Worm (Caenorhabditis elegans): ENCODE data around the gene T03G6.7.

T03G6.7 gene

DNA sequence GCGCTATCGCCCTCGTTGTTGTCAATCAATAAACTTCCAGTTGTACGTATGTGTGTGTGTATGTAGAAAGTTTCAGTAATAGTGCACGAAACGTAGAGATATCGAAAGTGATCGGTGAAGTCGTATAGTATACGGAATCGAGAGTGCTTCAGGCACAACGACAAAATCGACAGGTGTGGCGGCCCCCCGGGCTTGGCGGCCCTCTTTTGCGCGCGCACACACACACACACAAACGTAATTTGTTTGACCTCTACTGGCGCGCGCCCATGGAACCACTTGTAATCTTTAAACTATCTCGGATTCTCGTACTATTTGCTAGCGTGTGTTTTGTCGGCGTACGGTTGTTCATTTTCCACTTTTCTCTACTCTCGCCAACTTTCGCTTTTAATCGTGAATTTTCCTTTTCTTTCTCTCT is 2.2 kb upstream of the T03G6.7 start:
- TF ChIP-seq lsy-2 (tag; optimal IDR thresholded peaks at IDR 0.05) (peak; percentile 28 to 55), alr-1 (tag; optimal IDR thresholded peaks at IDR 0.05; ENCODE audit: borderline replicate concordance) (no peak), xbp-1 (tag; optimal IDR thresholded peaks at IDR 0.05) (peak; percentile 49), nhr-11 (tag; optimal IDR thresholded peaks at IDR 0.05) (no peak), aha-1 (tag; optimal IDR thresholded peaks at IDR 0.05) (no peak), rnt-1 (tag; optimal IDR thresholded peaks at IDR 0.05) (peak; percentile 70), blmp-1 (tag; optimal IDR thresholded peaks at IDR 0.05) (peak; percentile 97), snpc-4 (tag; optimal IDR thresholded peaks at IDR 0.05) (no peak), C34B4.2 (tag; optimal IDR thresholded peaks at IDR 0.05) (no peak), lin-14 (GFP tag; optimal IDR thresholded peaks at IDR 0.05) (peak; percentile 93), lin-35 (GFP tag; optimal IDR thresholded peaks at IDR 0.05) (peak; percentile 54 to 61), ama-1 (optimal IDR thresholded peaks at IDR 0.05) (no peak), lin-15B (tag; optimal IDR thresholded peaks at IDR 0.05) (no peak), pqm-1 (tag; optimal IDR thresholded peaks at IDR 0.05) (no peak), sptf-1 (tag; optimal IDR thresholded peaks at IDR 0.05) (no peak), mab-9 (GFP tag; IDR thresholded peaks at IDR 0.05) (no peak), pag-3 (tag; optimal IDR thresholded peaks at IDR 0.05; ENCODE audit: borderline replicate concordance, insufficient read depth) (no peak), unc-98 (GFP tag; IDR thresholded peaks at IDR 0.05) (no peak), unc-86 (tag; optimal IDR thresholded peaks at IDR 0.05) (no peak), isw-1 (GFP tag; IDR thresholded peaks at IDR 0.05) (no peak; the same call in 1 of the 2 replicates), nhr-76 (tag; optimal IDR thresholded peaks at IDR 0.05) (no peak), F16B12.6 (tag; optimal IDR thresholded peaks at IDR 0.05) (no peak), egl-27 (tag; optimal IDR thresholded peaks at IDR 0.05) (peak in 1 of 2 experiments; percentile 13), zag-1 (tag; optimal IDR thresholded peaks at IDR 0.05) (no peak), C04F5.9 (tag; optimal IDR thresholded peaks at IDR 0.05) (no peak), efl-1 (optimal IDR thresholded peaks at IDR 0.05) (peak; percentile 8 to 41), efl-1 (GFP tag; optimal IDR thresholded peaks at IDR 0.05 in 1 of 2) (peak in 1 of 2 experiments; percentile 28), nhr-237 (tag; optimal IDR thresholded peaks at IDR 0.05) (no peak), hlh-17 (GFP tag; optimal IDR thresholded peaks at IDR 0.05; ENCODE audit: borderline replicate concordance) (no peak), grh-1 (GFP tag; IDR thresholded peaks at IDR 0.05) (peak; percentile 52), egl-13 (tag; optimal IDR thresholded peaks at IDR 0.05) (no peak), elt-3 (tag; optimal IDR thresholded peaks at IDR 0.05) (peak in 2 of 6 experiments; percentile 44), ceh-90 (tag; optimal IDR thresholded peaks at IDR 0.05) (no peak), unc-130 (tag; optimal IDR thresholded peaks at IDR 0.05) (peak; percentile 79), irx-1 (tag; optimal IDR thresholded peaks at IDR 0.05) (peak; percentile 47), ztf-11 (tag; optimal IDR thresholded peaks at IDR 0.05) (no peak), snu-23 (GFP tag; optimal IDR thresholded peaks at IDR 0.05) (peak; percentile 85), nhr-28 (tag; optimal IDR thresholded peaks at IDR 0.05) (no peak), Y116A8C.19 (tag; optimal IDR thresholded peaks at IDR 0.05; ENCODE audit: borderline replicate concordance) (no peak), tbx-2 (tag; optimal IDR thresholded peaks at IDR 0.05) (peak; percentile 76), fkh-8 (tag; optimal IDR thresholded peaks at IDR 0.05) (no peak), unc-30 (tag; optimal IDR thresholded peaks at IDR 0.05) (no peak), hpl-2 (GFP tag; optimal IDR thresholded peaks at IDR 0.05) (no peak), ceh-63 (GFP tag; optimal IDR thresholded peaks at IDR 0.05) (no peak), mef-2 (tag; optimal IDR thresholded peaks at IDR 0.05) (no peak), ceh-8 (GFP tag; optimal IDR thresholded peaks at IDR 0.05) (no peak), elt-2 (tag; optimal IDR thresholded peaks at IDR 0.05) (no peak), mdl-1 (tag; optimal IDR thresholded peaks at IDR 0.05) (peak in 1 of 2 experiments; percentile 54), mep-1 (tag; optimal IDR thresholded peaks at IDR 0.05) (no peak), ceh-88 (GFP tag; IDR thresholded peaks at IDR 0.05) (no peak), ets-5 (GFP tag; IDR thresholded peaks at IDR 0.05) (no peak), C16A3.4 (tag; optimal IDR thresholded peaks at IDR 0.05) (peak; percentile 48), nhr-90 (tag; optimal IDR thresholded peaks at IDR 0.05; ENCODE audit: poor library complexity) (peak; percentile 56), nhr-19 (GFP tag; conservative IDR thresholded peaks at IDR 0.05) (peak; percentile 68)

Data from whole organism, L1 larva.